Worm (Caenorhabditis elegans): ENCODE results near the gene C17B7.5.
A peak's percentile ranks its signal among the peaks of the same experiment; 100 is the strongest.

C17B7.5 gene

ce11 chrV:3289267-3289666, 44.2 kb upstream of the C17B7.5 start, which contains the start of gene F35F10.6:
Gene F35F10.6 (minus strand): TSS chrV:3289367.
- TF ChIP-seq F49E8.2 (tag; optimal IDR thresholded peaks at IDR 0.05; ENCODE audit: insufficient read depth), result no peak
- TF ChIP-seq cebp-2 (GFP tag; IDR thresholded peaks at IDR 0.05), result no peak
- no peak for TF ChIP-seq lin-54 (GFP tag; optimal IDR thresholded peaks at IDR 0.05)
- TF ChIP-seq die-1 (tag; optimal IDR thresholded peaks at IDR 0.05), result no peak
- no peak for TF ChIP-seq ceh-91 (GFP tag; IDR thresholded peaks at IDR 0.05)
- no peak for TF ChIP-seq gei-17 (GFP tag; optimal IDR thresholded peaks at IDR 0.05)

- TF ChIP-seq mes-4 (tag; optimal IDR thresholded peaks at IDR 0.05) (no peak), attf-5 (GFP tag; optimal IDR thresholded peaks at IDR 0.05) (no peak), snpc-1.1 (tag; optimal IDR thresholded peaks at IDR 0.05; ENCODE audit: insufficient read depth) (no peak)
These were observed 38.1 kb upstream of the C17B7.5 start for ce11 chrV:3295368-3295767.

ce11 chrV:3297764-3298163, 35.7 kb upstream of the C17B7.5 start, which contains the start of gene srx-122:
Gene srx-122 (minus strand): TSS chrV:3297864.
- TF ChIP-seq xnd-1 (tag; optimal IDR thresholded peaks at IDR 0.05), result no peak
- TF ChIP-seq attf-3 (GFP tag; conservative IDR thresholded peaks at IDR 0.05), result no peak
- TF ChIP-seq mes-4 (tag; optimal IDR thresholded peaks at IDR 0.05), result no peak
- TF ChIP-seq lag-1 (GFP tag; IDR thresholded peaks at IDR 0.05), result no peak
- TF ChIP-seq lin-54 (GFP tag; optimal IDR thresholded peaks at IDR 0.05), result no peak
- TF ChIP-seq ets-4 (GFP tag; optimal IDR thresholded peaks at IDR 0.05), result no peak
- no peak for TF ChIP-seq F37B4.10 (GFP tag; IDR thresholded peaks at IDR 0.05)
- TF ChIP-seq hrde-1 (tag; optimal IDR thresholded peaks at IDR 0.05; ENCODE audit: borderline replicate concordance), result no peak
- no peak for TF ChIP-seq rcor-1 (GFP tag; IDR thresholded peaks at IDR 0.05)
- TF ChIP-seq F33H1.4 (GFP tag; IDR thresholded peaks at IDR 0.05), result no peak
- TF ChIP-seq F55B11.4 (tag; optimal IDR thresholded peaks at IDR 0.05; ENCODE audit: borderline replicate concordance, insufficient read depth), result no peak
- TF ChIP-seq sptf-2 (GFP tag; optimal IDR thresholded peaks at IDR 0.05), result no peak
- TF ChIP-seq fkh-3 (tag; optimal IDR thresholded peaks at IDR 0.05), result no peak
- no peak for TF ChIP-seq egl-18 (GFP tag; IDR thresholded peaks at IDR 0.05)
- TF ChIP-seq egrh-3 (GFP tag; IDR thresholded peaks at IDR 0.05), result no peak
- TF ChIP-seq nhr-27 (tag; optimal IDR thresholded peaks at IDR 0.05), result no peak
- TF ChIP-seq F22D6.2 (tag; optimal IDR thresholded peaks at IDR 0.05), result no peak

- TF ChIP-seq mel-28 (tag; optimal IDR thresholded peaks at IDR 0.05; ENCODE audit: borderline replicate concordance) (no peak), ccch-3 (GFP tag; optimal IDR thresholded peaks at IDR 0.05) (no peak), ceh-27 (GFP tag; optimal IDR thresholded peaks at IDR 0.05) (no peak), egl-18 (GFP tag; IDR thresholded peaks at IDR 0.05) (peak; percentile 66; the same call in 1 of the 2 replicates), hlh-26 (GFP tag; conservative IDR thresholded peaks at IDR 0.05) (no peak), bed-1 (GFP tag; IDR thresholded peaks at IDR 0.05) (no peak), ets-4 (GFP tag; optimal IDR thresholded peaks at IDR 0.05) (no peak), F33H1.4 (GFP tag; IDR thresholded peaks at IDR 0.05) (no peak), ama-1 (optimal IDR thresholded peaks at IDR 0.05) (no peak), ama-1 (GFP tag; optimal IDR thresholded peaks at IDR 0.05) (no peak), ztf-25 (GFP tag; IDR thresholded peaks at IDR 0.05) (0 out of 2 replicates have a peak, but pooled peaks have one; percentile 36), F57C9.4 (tag; optimal IDR thresholded peaks at IDR 0.05) (no peak), D2030.7 (GFP tag; IDR thresholded peaks at IDR 0.05) (no peak), pbrm-1 (GFP tag; IDR thresholded peaks at IDR 0.05) (no peak), let-526 (GFP tag; IDR thresholded peaks at IDR 0.05) (0 out of 2 replicates have a peak, but pooled peaks have one; percentile 22), snpc-4 (GFP tag; optimal IDR thresholded peaks at IDR 0.05) (no peak), snpc-4 (tag; optimal IDR thresholded peaks at IDR 0.05) (no peak)
These were observed 34.0 kb upstream of the C17B7.5 start for ce11 chrV:3299437-3299836.

All from whole organism, young adult.